Worm (Caenorhabditis elegans): Measurements from ENCODE around the gene Y54G9A.7.
A peak's percentile ranks its signal among the peaks of the same experiment; 100 is the strongest.

Y54G9A.7 gene

ce11 chrII:13723754-13724153 lies 1.8 kb downstream of the Y54G9A.7 start:
- TF ChIP-seq lin-39 (tag; optimal IDR thresholded peaks at IDR 0.05) (no peak), nhr-23 (tag; optimal IDR thresholded peaks at IDR 0.05) (no peak), lsy-12 (tag; optimal IDR thresholded peaks at IDR 0.05) (no peak), elt-2 (tag; optimal IDR thresholded peaks at IDR 0.05) (no peak), nhr-12 (tag; optimal IDR thresholded peaks at IDR 0.05) (no peak), unc-39 (tag; optimal IDR thresholded peaks at IDR 0.05) (no peak), ceh-28 (tag; optimal IDR thresholded peaks at IDR 0.05) (no peak), nhr-25 (tag; optimal IDR thresholded peaks at IDR 0.05) (no peak), unc-62 (GFP tag; optimal IDR thresholded peaks at IDR 0.05) (no peak), pqm-1 (tag; optimal IDR thresholded peaks at IDR 0.05) (no peak), tbx-2 (tag; optimal IDR thresholded peaks at IDR 0.05) (no peak), ceh-82 (tag; optimal IDR thresholded peaks at IDR 0.05) (no peak), ceh-9 (tag; optimal IDR thresholded peaks at IDR 0.05) (no peak), skn-1 (tag; optimal IDR thresholded peaks at IDR 0.05) (no peak)

- TF ChIP-seq elt-3 (tag; optimal IDR thresholded peaks at IDR 0.05), result no peak
- TF ChIP-seq nhr-25 (tag; optimal IDR thresholded peaks at IDR 0.05), result no peak
- TF ChIP-seq ceh-28 (tag; optimal IDR thresholded peaks at IDR 0.05), result no peak
- TF ChIP-seq nhr-12 (tag; optimal IDR thresholded peaks at IDR 0.05), result no peak
These were observed 2.8 kb downstream of the Y54G9A.7 start, which contains the start of gene Y54G9A.5 for ce11 chrII:13722763-13723162. TSS of gene Y54G9A.5 (plus strand) at chrII:13723007.

- TF ChIP-seq fkh-10 (GFP tag; optimal IDR thresholded peaks at IDR 0.05) (no peak), nhr-25 (tag; optimal IDR thresholded peaks at IDR 0.05) (no peak), snpc-4 (tag; optimal IDR thresholded peaks at IDR 0.05) (no peak)
These were observed 4.4 kb downstream of the Y54G9A.7 start, which contains the start of gene sre-46 for ce11 chrII:13721218-13721617. TSS of gene sre-46 (minus strand) at chrII:13721318.

ce11 chrII:13720650-13721049 lies 4.9 kb downstream of the Y54G9A.7 start:
- TF ChIP-seq eor-1 (tag; optimal IDR thresholded peaks at IDR 0.05), result no peak
- TF ChIP-seq skn-1 (tag; optimal IDR thresholded peaks at IDR 0.05), result no peak
- TF ChIP-seq nhr-237 (tag; optimal IDR thresholded peaks at IDR 0.05), result no peak
- no peak for TF ChIP-seq nhr-12 (tag; optimal IDR thresholded peaks at IDR 0.05)
- TF ChIP-seq ceh-16 (tag; optimal IDR thresholded peaks at IDR 0.05), result no peak
- TF ChIP-seq aly-2 (tag; optimal IDR thresholded peaks at IDR 0.05), result no peak
- no peak for TF ChIP-seq nhr-43 (tag; optimal IDR thresholded peaks at IDR 0.05; ENCODE audit: poor library complexity, severe bottlenecking)
- no peak for TF ChIP-seq fos-1 (tag; optimal IDR thresholded peaks at IDR 0.05)
- no peak for TF ChIP-seq egl-27 (tag; optimal IDR thresholded peaks at IDR 0.05)
- no peak for TF ChIP-seq ZK546.5 (tag; optimal IDR thresholded peaks at IDR 0.05)
- no peak for TF ChIP-seq egl-5 (tag; optimal IDR thresholded peaks at IDR 0.05)
- no peak for TF ChIP-seq ztf-4 (tag; optimal IDR thresholded peaks at IDR 0.05)

ce11 chrII:13717393-13718367 lies 7.9 kb downstream of the Y54G9A.7 start:
- TF ChIP-seq ceh-28 (tag; optimal IDR thresholded peaks at IDR 0.05), result peak; percentile 95
- no peak for TF ChIP-seq nhr-77 (tag; optimal IDR thresholded peaks at IDR 0.05)

- no peak for TF ChIP-seq hmg-11 (tag; optimal IDR thresholded peaks at IDR 0.05)
- peak; percentile 63 for TF ChIP-seq pqm-1 (tag; optimal IDR thresholded peaks at IDR 0.05)
- TF ChIP-seq elt-2 (tag; optimal IDR thresholded peaks at IDR 0.05), result peak; percentile 75
- TF ChIP-seq pha-4 (tag; optimal IDR thresholded peaks at IDR 0.05), result peak; percentile 26
These were observed 9.9 kb downstream of the Y54G9A.7 start, which contains the start of gene zipt-2.3 for ce11 chrII:13715733-13716132. TSS of gene zipt-2.3 (minus strand) at chrII:13715879.
